Worm (Caenorhabditis elegans) whole organism, L4 larva: ENCODE data around the gene rha-1.

ENCODE experiments used
- F26F4.8 ChIP-seq: fragments of 200-800 bp; sonication (Bioruptor generic); conservative IDR thresholded peaks from 2 replicates; pipeline ENCODE4 v1.3.6; 2022; ENCODE audit warnings: missing genetic modification characterization, missing compliant biosample characterization
- F37D6.2 ChIP-seq: sonication (generic microtip); optimal IDR thresholded peaks from 2 replicates; lab custom pipeline; 2016; ENCODE audit warnings: mild to moderate bottlenecking, missing genetic modification characterization, missing compliant biosample characterization
- T20F7.1 ChIP-seq: fragments of 200-800 bp; sonication (Bioruptor generic); optimal IDR thresholded peaks from 2 replicates; lab custom pipeline; 2018; ENCODE audit warnings: mild to moderate bottlenecking, missing genetic modification characterization, missing compliant biosample characterization
- Y75B8A.6 ChIP-seq: fragments of 200-800 bp; sonication (Bioruptor generic); IDR thresholded peaks from 2 replicates; pipeline ENCODE4 v1.3.6; 2022; ENCODE audit warnings: missing genetic modification reagents, missing genetic modification characterization, missing compliant biosample characterization
- ZK337.2 ChIP-seq: fragments of 200-800 bp; sonication (Bioruptor generic); IDR thresholded peaks from 2 replicates; pipeline ENCODE4 v1.3.6; 2022; ENCODE audit warnings: missing genetic modification reagents, missing genetic modification characterization, missing compliant biosample characterization
- aha-1 ChIP-seq: fragments of 150-350 bp; peaks from one replicate; lab custom pipeline; 2014; ENCODE audit warnings: missing biosample characterization, missing genetic modification characterization
- aly-2 ChIP-seq: sonication (generic microtip); optimal IDR thresholded peaks from 2 replicates; lab custom pipeline; 2018; ENCODE audit warnings: missing biosample characterization, missing genetic modification characterization
- attf-4 ChIP-seq: sonication (generic microtip); optimal IDR thresholded peaks from 3 replicates; lab custom pipeline; 2017; ENCODE audit warnings: missing biosample characterization, missing genetic modification characterization
- ceh-28 ChIP-seq: fragments of 150-350 bp; optimal IDR thresholded peaks from 2 replicates; lab custom pipeline; 2014; ENCODE audit warnings: missing biosample characterization, missing genetic modification reagents, missing genetic modification characterization
- ceh-62 ChIP-seq: sonication (generic microtip); optimal IDR thresholded peaks from 2 replicates; lab custom pipeline; 2017; ENCODE audit warnings: missing biosample characterization, missing genetic modification characterization
- ctbp-1 ChIP-seq: fragments of 200-800 bp; sonication (Bioruptor generic); IDR thresholded peaks from 2 replicates; pipeline ENCODE4 v1.3.6; 2022; ENCODE audit warnings: missing genetic modification reagents, missing genetic modification characterization, missing compliant biosample characterization
- daf-12 ChIP-seq: fragments of 150-350 bp; optimal IDR thresholded peaks from 2 replicates; lab custom pipeline; 2014; ENCODE audit warnings: missing biosample characterization, missing genetic modification reagents, missing genetic modification characterization
- daf-16 ChIP-seq, 3 experiments: sonication (generic microtip); optimal IDR thresholded peaks; 2 replicates each; lab custom pipeline; 2016 to 2017; ENCODE audit warnings: missing genetic modification characterization in 3 of 3, missing genetic modification reagents in 3 of 3, mild to moderate bottlenecking in 2 of 3, missing compliant biosample characterization in 2 of 3, missing biosample characterization in 1 of 3, moderate library complexity in 1 of 3
- dmd-6 ChIP-seq: fragments of 200-800 bp; sonication (Bioruptor generic); IDR thresholded peaks from 2 replicates; pipeline ENCODE4 v1.3.6; 2022; ENCODE audit warnings: missing genetic modification reagents, missing genetic modification characterization, missing compliant biosample characterization
- dpl-1 ChIP-seq: fragments of 150-350 bp; optimal IDR thresholded peaks from 2 replicates; lab custom pipeline; 2014; ENCODE audit warnings: missing biosample characterization, missing genetic modification reagents, missing genetic modification characterization
- dve-1 ChIP-seq: sonication (generic microtip); optimal IDR thresholded peaks from 2 replicates; lab custom pipeline; 2017; ENCODE audit warnings: antibody characterized with exemption, mild to moderate bottlenecking, missing genetic modification characterization, missing compliant biosample characterization; ENCODE audit not compliant: insufficient read depth
- fkh-10 ChIP-seq: fragments of 150-350 bp; optimal IDR thresholded peaks from 2 replicates; lab custom pipeline; 2014; ENCODE audit warnings: missing biosample characterization, missing genetic modification reagents, missing genetic modification characterization
- hlh-11 ChIP-seq: fragments of 200-800 bp; sonication (Bioruptor generic); optimal IDR thresholded peaks from 2 replicates; lab custom pipeline; 2018; ENCODE audit warnings: mild to moderate bottlenecking, missing genetic modification characterization, missing compliant biosample characterization
- lim-7 ChIP-seq: fragments of 200-800 bp; sonication (Bioruptor generic); IDR thresholded peaks from 2 replicates; pipeline ENCODE4 v1.3.6; 2022; ENCODE audit warnings: missing genetic modification characterization, missing compliant biosample characterization
- lin-29 ChIP-seq: fragments of 200-800 bp; sonication (Bioruptor generic); IDR thresholded peaks from 2 replicates; pipeline ENCODE4 v1.3.6; 2022; ENCODE audit warnings: missing genetic modification reagents, missing genetic modification characterization, missing compliant biosample characterization
- lin-38 ChIP-seq: fragments of 200-800 bp; sonication (Bioruptor generic); IDR thresholded peaks from 2 replicates; pipeline ENCODE4 v1.3.6; 2022; ENCODE audit warnings: missing genetic modification reagents, missing genetic modification characterization, missing compliant biosample characterization
- lsy-2 ChIP-seq, 2 experiments: fragments of 150-350 bp in 1 of 2; sonication (generic microtip) in 1 of 2; optimal IDR thresholded peaks; 2 replicates each; lab custom pipeline; 2014 to 2017; ENCODE audit warnings: missing biosample characterization in 2 of 2, missing genetic modification characterization in 2 of 2
- mep-1 ChIP-seq: fragments of 150-350 bp; sonication (generic microtip); optimal IDR thresholded peaks from 3 replicates; lab custom pipeline; 2014; ENCODE audit warnings: missing biosample characterization, missing genetic modification characterization
- mxl-2 ChIP-seq: fragments of 200-800 bp; sonication (Bioruptor generic); conservative IDR thresholded peaks from 2 replicates; pipeline ENCODE4 v1.3.6; 2022; ENCODE audit warnings: missing genetic modification reagents, missing genetic modification characterization, missing compliant biosample characterization
- mxl-3 ChIP-seq: fragments of 200-800 bp; sonication (Bioruptor generic); optimal IDR thresholded peaks from 2 replicates; lab custom pipeline; 2018; ENCODE audit warnings: mild to moderate bottlenecking, missing genetic modification characterization, missing compliant biosample characterization
- nhr-102 ChIP-seq: sonication (generic microtip); optimal IDR thresholded peaks from 2 replicates; lab custom pipeline; 2016; ENCODE audit warnings: mild to moderate bottlenecking, missing genetic modification characterization, moderate library complexity, missing compliant biosample characterization
- nhr-111 ChIP-seq: fragments of 200-800 bp; sonication (Bioruptor generic); optimal IDR thresholded peaks from 2 replicates; lab custom pipeline; 2018; ENCODE audit warnings: mild to moderate bottlenecking, missing genetic modification characterization, missing compliant biosample characterization
- nhr-237 ChIP-seq: sonication (generic microtip); optimal IDR thresholded peaks from 2 replicates; lab custom pipeline; 2017; ENCODE audit warnings: missing biosample characterization, missing genetic modification characterization
- pha-4 ChIP-seq, 2 experiments: fragments of 150-350 bp in 1 of 2; fragments of 200-800 bp in 1 of 2; sonication (Bioruptor generic) in 1 of 2; IDR thresholded peaks in 1 of 2; optimal IDR thresholded peaks in 1 of 2; 2 replicates each; pipeline versions ENCODE4 v1.3.6 to Lab custom; 2014 to 2022; ENCODE audit warnings: missing genetic modification characterization in 2 of 2, missing genetic modification reagents in 2 of 2, missing biosample characterization in 1 of 2, missing compliant biosample characterization in 1 of 2
- php-3 ChIP-seq: fragments of 200-800 bp; sonication (Bioruptor generic); IDR thresholded peaks from 2 replicates; pipeline ENCODE4 v1.3.6; 2022; ENCODE audit warnings: missing genetic modification reagents, missing genetic modification characterization, missing compliant biosample characterization
- pqm-1 ChIP-seq: sonication (generic microtip); optimal IDR thresholded peaks from 2 replicates; lab custom pipeline; 2017; ENCODE audit warnings: missing biosample characterization, missing genetic modification characterization
- snpc-1.2 ChIP-seq: fragments of 200-800 bp; sonication (Bioruptor generic); IDR thresholded peaks from 2 replicates; pipeline ENCODE4 v1.3.6; 2022; ENCODE audit warnings: missing genetic modification reagents, missing genetic modification characterization, missing compliant biosample characterization
- tag-97 ChIP-seq: fragments of 200-800 bp; sonication (Bioruptor generic); IDR thresholded peaks from 2 replicates; pipeline ENCODE4 v1.3.6; 2022; ENCODE audit warnings: missing genetic modification characterization, missing compliant biosample characterization
- unc-130 ChIP-seq: sonication (generic microtip); optimal IDR thresholded peaks from 2 replicates; lab custom pipeline; 2016; ENCODE audit warnings: missing genetic modification reagents, missing genetic modification characterization, missing compliant biosample characterization
- zfp-3 ChIP-seq: fragments of 200-800 bp; sonication (Bioruptor generic); conservative IDR thresholded peaks from 2 replicates; pipeline ENCODE4 v1.3.6; 2022; ENCODE audit warnings: missing genetic modification reagents, missing genetic modification characterization, missing compliant biosample characterization
- zip-11 ChIP-seq: fragments of 200-800 bp; sonication (Bioruptor generic); IDR thresholded peaks from 2 replicates; pipeline ENCODE4 v1.3.6; 2022; ENCODE audit warnings: missing genetic modification characterization, missing compliant biosample characterization
- zip-2 ChIP-seq: fragments of 150-350 bp; optimal IDR thresholded peaks from 2 replicates; lab custom pipeline; 2014; ENCODE audit warnings: missing biosample characterization, missing genetic modification characterization
- ztf-11 ChIP-seq: fragments of 150-350 bp; optimal IDR thresholded peaks from 2 replicates; lab custom pipeline; 2014; ENCODE audit warnings: missing biosample characterization, missing genetic modification characterization
- ztf-7 ChIP-seq: fragments of 150-350 bp; optimal IDR thresholded peaks from 2 replicates; lab custom pipeline; 2014; ENCODE audit warnings: missing biosample characterization, missing genetic modification characterization

Gene rha-1

ce11 chrII:8895895-8896294 is 12.4 kb upstream of the rha-1 start (continued):
- TF ChIP-seq daf-12 (tag; lab: Kevin White, UChicago) (no peak), php-3 (no peak), nhr-102 (no peak), attf-4 (tag; lab: Kevin White, UChicago) (no peak), pqm-1 (tag; lab: Kevin White, UChicago) (peak; percentile 9), mep-1 (no peak)

- TF ChIP-seq Y75B8A.6, result no peak
- TF ChIP-seq pha-4 (GFP tag; IDR thresholded peaks at IDR 0.05; lab: Robert Waterston, UW), result no peak
- no peak for TF ChIP-seq pha-4 (tag; optimal IDR thresholded peaks at IDR 0.05; lab: Kevin White, UChicago)
- no peak for TF ChIP-seq ztf-11 (tag; lab: Kevin White, UChicago)
- TF ChIP-seq tag-97 (GFP tag; lab: Robert Waterston, UW), result no peak
- no peak for TF ChIP-seq F37D6.2
- no peak for TF ChIP-seq aha-1 (tag; lab: Kevin White, UChicago)
- no peak for TF ChIP-seq unc-130 (GFP tag; lab: Kevin White, UChicago)
- TF ChIP-seq F26F4.8 (GFP tag; lab: Robert Waterston, UW), result no peak
- no peak for TF ChIP-seq aly-2 (tag; lab: Kevin White, UChicago)
- no peak for TF ChIP-seq nhr-102
- no peak for TF ChIP-seq lin-38 (GFP tag; lab: Robert Waterston, UW)
- TF ChIP-seq T20F7.1, result no peak
- TF ChIP-seq dve-1, result no peak
- TF ChIP-seq zfp-3 (GFP tag; lab: Robert Waterston, UW), result no peak
- TF ChIP-seq lim-7, result no peak
- no peak for TF ChIP-seq snpc-1.2 (GFP tag; lab: Robert Waterston, UW)
- TF ChIP-seq ztf-7 (tag; lab: Kevin White, UChicago), result no peak
- no peak for TF ChIP-seq ZK337.2 (GFP tag; lab: Robert Waterston, UW)
- TF ChIP-seq, all 104 proteins: peak for 0
These were observed 11.9 kb upstream of the rha-1 start for ce11 chrII:8895398-8895797.

DNA sequence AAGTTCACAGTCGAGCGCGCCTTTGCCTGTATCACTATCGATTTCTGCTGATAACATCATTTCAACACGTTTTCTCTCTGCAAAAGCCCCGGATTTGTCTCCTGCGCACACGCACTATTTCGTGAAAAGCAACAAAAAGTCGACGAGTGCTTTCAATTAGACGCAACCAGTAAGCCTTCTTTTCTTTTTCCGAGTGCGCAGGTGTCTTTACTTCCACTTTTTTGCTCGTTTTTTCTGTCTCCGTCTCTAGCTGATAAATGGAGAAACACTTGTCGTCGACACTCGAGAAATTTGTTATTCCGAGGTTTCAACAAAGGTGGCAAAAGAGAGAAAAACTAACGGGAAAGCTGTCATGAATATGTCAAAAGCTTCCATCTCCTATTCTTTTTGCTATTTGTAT is 8.1 kb upstream of the rha-1 start:
- TF ChIP-seq dmd-6 (GFP tag; lab: Robert Waterston, UW) (peak; percentile 24; the same call in 1 of the 2 replicates), mep-1 (no peak), ctbp-1 (GFP tag; lab: Robert Waterston, UW) (no peak), lin-29 (GFP tag; lab: Robert Waterston, UW) (no peak), zip-11 (GFP tag; lab: Robert Waterston, UW) (no peak), nhr-237 (tag; lab: Kevin White, UChicago) (no peak), pha-4 (GFP tag; IDR thresholded peaks at IDR 0.05; lab: Robert Waterston, UW) (no peak), pha-4 (tag; optimal IDR thresholded peaks at IDR 0.05; lab: Kevin White, UChicago) (no peak), daf-16 (GFP tag; optimal IDR thresholded peaks at IDR 0.05; lab: Kevin White, UChicago) (no peak), daf-16 (tag; optimal IDR thresholded peaks at IDR 0.05; lab: Kevin White, UChicago) (peak; percentile 17), hlh-11 (tag; lab: Kevin White, UChicago) (peak; percentile 34), ceh-62 (tag; lab: Kevin White, UChicago) (no peak), mxl-3 (GFP tag; lab: Kevin White, UChicago) (peak; percentile 8), mxl-2 (no peak)
- TF ChIP-seq, all 104 proteins: peak for 4

DNA sequence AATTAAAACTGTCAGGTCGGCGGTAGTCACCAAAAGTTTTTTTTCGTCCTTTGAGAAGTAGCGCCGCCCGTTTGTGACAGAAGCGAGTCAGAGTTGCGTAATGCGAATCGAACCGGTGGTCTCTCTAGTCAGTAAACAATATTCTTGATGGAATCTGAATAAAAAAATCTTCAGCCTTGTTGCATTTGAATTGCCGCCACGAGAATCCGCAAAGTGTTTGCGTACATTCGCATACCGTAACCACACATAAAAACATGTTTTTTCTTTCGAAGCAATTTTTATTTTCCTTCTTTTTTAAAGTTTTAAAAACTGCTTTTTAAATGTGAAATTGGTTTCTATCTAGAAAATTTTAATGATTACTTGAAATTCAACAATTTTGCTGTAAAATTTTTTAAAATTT is 7.6 kb upstream of the rha-1 start:
- peak; percentile 17 for TF ChIP-seq dpl-1
- TF ChIP-seq zip-2, result no peak
- no peak for TF ChIP-seq fkh-10
- peak in 1 of 2 experiments; percentile 52 for TF ChIP-seq lsy-2 (tag; optimal IDR thresholded peaks at IDR 0.05; lab: Kevin White, UChicago)
- no peak for TF ChIP-seq ceh-28 (tag; lab: Kevin White, UChicago)
- no peak for TF ChIP-seq nhr-111 (GFP tag; lab: Kevin White, UChicago)
- TF ChIP-seq, all 104 proteins: peak for 2
